Worm (Caenorhabditis elegans): Measurements from ENCODE around the gene Y97E10AR.6.

Gene Y97E10AR.6

ce11 chrV:7970519-7970918 is 43.2 kb downstream of the Y97E10AR.6 start:
- TF ChIP-seq tbp1 (GFP tag; optimal IDR thresholded peaks at IDR 0.05) (no peak), hsf-1 (GFP tag; IDR thresholded peaks at IDR 0.05) (no peak), T07F8.4 (tag; optimal IDR thresholded peaks at IDR 0.05) (no peak), madf-10 (tag; optimal IDR thresholded peaks at IDR 0.05) (no peak), F22D6.2 (tag; optimal IDR thresholded peaks at IDR 0.05) (no peak), bed-2 (GFP tag; IDR thresholded peaks at IDR 0.05) (no peak), K12H6.12 (tag; optimal IDR thresholded peaks at IDR 0.05) (no peak), F57C9.4 (tag; optimal IDR thresholded peaks at IDR 0.05) (no peak)

ce11 chrV:7969107-7969506 is 44.6 kb downstream of the Y97E10AR.6 start, which contains the start of gene che-7:
che-7 (minus strand) TSS chrV:7969207.
- TF ChIP-seq C06A6.2 (GFP tag; conservative IDR thresholded peaks at IDR 0.05) (no peak), lag-1 (GFP tag; IDR thresholded peaks at IDR 0.05) (no peak), attf-6 (GFP tag; IDR thresholded peaks at IDR 0.05) (no peak)

- TF ChIP-seq die-1 (tag; optimal IDR thresholded peaks at IDR 0.05) (no peak), cebp-2 (GFP tag; IDR thresholded peaks at IDR 0.05) (no peak), F33H1.4 (GFP tag; IDR thresholded peaks at IDR 0.05) (no peak), lin-54 (GFP tag; optimal IDR thresholded peaks at IDR 0.05) (no peak), madf-10 (tag; optimal IDR thresholded peaks at IDR 0.05) (no peak), athp-1 (tag; optimal IDR thresholded peaks at IDR 0.05) (no peak), zfh-2 (GFP tag; conservative IDR thresholded peaks at IDR 0.05) (no peak), tbx-9 (tag; optimal IDR thresholded peaks at IDR 0.05; ENCODE audit: borderline replicate concordance) (no peak), B0035.1 (tag; optimal IDR thresholded peaks at IDR 0.05) (no peak), dpl-1 (GFP tag; optimal IDR thresholded peaks at IDR 0.05) (no peak), ekl-4 (GFP tag; IDR thresholded peaks at IDR 0.05) (no peak)
Measured at ce11 chrV:7964429-7964828, 49.3 kb downstream of the Y97E10AR.6 start.

Measured in whole organism, young adult.